Worm (Caenorhabditis elegans) whole organism, L1 larva: ENCODE results near the gene F18E9.4.

Experiments used
- aha-1 ChIP-seq: fragments of 150-350 bp; optimal IDR thresholded peaks from 2 replicates; lab custom pipeline; 2014; ENCODE audit warnings: missing biosample characterization, missing genetic modification characterization
- efl-1 ChIP-seq, 4 experiments: fragments of 150-350 bp; optimal IDR thresholded peaks in 3 of 4; peaks in 1 of 4; 1 replicate in 1 of 4; 2 replicates in 3 of 4; lab custom pipeline; 2014; ENCODE audit warnings: missing biosample characterization in 2 of 4, missing genetic modification characterization in 2 of 4, missing genetic modification reagents in 2 of 4
- fkh-8 ChIP-seq: sonication (generic microtip); optimal IDR thresholded peaks from 2 replicates; lab custom pipeline; 2016; ENCODE audit warnings: mild to moderate bottlenecking, missing genetic modification characterization, missing compliant biosample characterization
- nhr-77 ChIP-seq: fragments of 150-350 bp; optimal IDR thresholded peaks from 2 replicates; lab custom pipeline; 2014; ENCODE audit warnings: missing biosample characterization, missing genetic modification characterization
- skn-1 ChIP-seq: fragments of 150-350 bp; optimal IDR thresholded peaks from 2 replicates; lab custom pipeline; 2014; ENCODE audit warnings: missing biosample characterization, missing genetic modification characterization
- tlp-1 ChIP-seq: fragments of 150-350 bp; optimal IDR thresholded peaks from 2 replicates; lab custom pipeline; 2014; ENCODE audit warnings: missing biosample characterization, missing genetic modification characterization
- unc-30 ChIP-seq: sonication (generic microtip); optimal IDR thresholded peaks from 2 replicates; lab custom pipeline; 2017; ENCODE audit warnings: missing biosample characterization, missing genetic modification characterization
- unc-62 ChIP-seq: fragments of 150-350 bp; optimal IDR thresholded peaks from 2 replicates; lab custom pipeline; 2014; ENCODE audit warnings: missing biosample characterization, missing genetic modification reagents, missing genetic modification characterization

- TF ChIP-seq tlp-1 (tag; lab: Kevin White, UChicago) (no peak), unc-62 (GFP tag; lab: Kevin White, UChicago) (no peak), fkh-8 (no peak), unc-30 (tag; lab: Kevin White, UChicago) (no peak), efl-1 (optimal IDR thresholded peaks at IDR 0.05; lab: Kevin White, UChicago) (no peak), efl-1 (GFP tag; optimal IDR thresholded peaks at IDR 0.05 in 1 of 2; lab: Kevin White, UChicago) (no peak), aha-1 (tag; lab: Kevin White, UChicago) (no peak), nhr-77 (tag; lab: Kevin White, UChicago) (no peak), skn-1 (tag; lab: Kevin White, UChicago) (no peak)
Observed at ce11 chrX:8602722-8603427, 22.6 kb downstream of the F18E9.4 start.
